Worm (Caenorhabditis elegans) whole organism, L4 larva: Measurements from ENCODE around the gene R02F2.4.

Experiments
- T26A8.4 ChIP-seq: fragments of 200-800 bp; sonication (Bioruptor generic); IDR thresholded peaks from 2 replicates; pipeline ENCODE4 v1.3.6; 2022; ENCODE audit warnings: missing genetic modification characterization, missing compliant biosample characterization
- Y48G9A.11 ChIP-seq: fragments of 200-800 bp; sonication (Bioruptor generic); IDR thresholded peaks from 2 replicates; pipeline ENCODE4 v1.3.6; 2022; ENCODE audit warnings: missing genetic modification reagents, missing genetic modification characterization, missing compliant biosample characterization
- aha-1 ChIP-seq: fragments of 150-350 bp; peaks from one replicate; lab custom pipeline; 2014; ENCODE audit warnings: missing biosample characterization, missing genetic modification characterization
- ceh-32 ChIP-seq: sonication (generic microtip); optimal IDR thresholded peaks from 2 replicates; lab custom pipeline; 2016; ENCODE audit warnings: mild to moderate bottlenecking, missing genetic modification characterization, missing compliant biosample characterization; ENCODE audit not compliant: poor library complexity
- ceh-62 ChIP-seq: sonication (generic microtip); optimal IDR thresholded peaks from 2 replicates; lab custom pipeline; 2017; ENCODE audit warnings: missing biosample characterization, missing genetic modification characterization
- ceh-82 ChIP-seq: sonication (generic microtip); optimal IDR thresholded peaks from 2 replicates; lab custom pipeline; 2017; ENCODE audit warnings: missing biosample characterization, missing genetic modification characterization
- fos-1 ChIP-seq: fragments of 150-350 bp; optimal IDR thresholded peaks from 2 replicates; lab custom pipeline; 2014; ENCODE audit warnings: missing biosample characterization, missing genetic modification characterization
- lin-1 ChIP-seq: fragments of 200-800 bp; sonication (Bioruptor generic); IDR thresholded peaks from 2 replicates; pipeline ENCODE4 v1.3.6; 2022; ENCODE audit warnings: missing genetic modification reagents, missing genetic modification characterization, missing compliant biosample characterization
- lin-15B ChIP-seq: fragments of 150-350 bp; sonication (generic microtip); optimal IDR thresholded peaks from 3 replicates; lab custom pipeline; 2014; ENCODE audit warnings: missing biosample characterization, missing genetic modification characterization
- lir-3 ChIP-seq: sonication (generic microtip); optimal IDR thresholded peaks from 2 replicates; lab custom pipeline; 2016; ENCODE audit warnings: mild to moderate bottlenecking, missing genetic modification characterization, missing compliant biosample characterization
- lsy-2 ChIP-seq, 2 experiments: fragments of 150-350 bp in 1 of 2; sonication (generic microtip) in 1 of 2; optimal IDR thresholded peaks; 2 replicates each; lab custom pipeline; 2014 to 2017; ENCODE audit warnings: missing biosample characterization in 2 of 2, missing genetic modification characterization in 2 of 2
- mdl-1 ChIP-seq, 2 experiments: fragments of 150-350 bp in 1 of 2; sonication (generic microtip) in 1 of 2; optimal IDR thresholded peaks; 2 replicates each; lab custom pipeline; 2014 to 2017; ENCODE audit warnings: missing biosample characterization in 2 of 2, missing genetic modification characterization in 2 of 2
- mep-1 ChIP-seq: fragments of 150-350 bp; sonication (generic microtip); optimal IDR thresholded peaks from 3 replicates; lab custom pipeline; 2014; ENCODE audit warnings: missing biosample characterization, missing genetic modification characterization
- mes-2 ChIP-seq: sonication (generic microtip); optimal IDR thresholded peaks from 2 replicates; lab custom pipeline; 2016; ENCODE audit warnings: missing genotype, mild to moderate bottlenecking, missing genetic modification characterization, missing compliant biosample characterization; ENCODE audit not compliant: poor library complexity, severe bottlenecking
- nhr-111 ChIP-seq: fragments of 200-800 bp; sonication (Bioruptor generic); optimal IDR thresholded peaks from 2 replicates; lab custom pipeline; 2018; ENCODE audit warnings: mild to moderate bottlenecking, missing genetic modification characterization, missing compliant biosample characterization
- nhr-42 ChIP-seq: fragments of 200-800 bp; sonication (Bioruptor generic); IDR thresholded peaks from 2 replicates; pipeline ENCODE4 v1.3.6; 2022; ENCODE audit warnings: missing genetic modification characterization, missing compliant biosample characterization
- snpc-1.2 ChIP-seq: fragments of 200-800 bp; sonication (Bioruptor generic); IDR thresholded peaks from 2 replicates; pipeline ENCODE4 v1.3.6; 2022; ENCODE audit warnings: missing genetic modification reagents, missing genetic modification characterization, missing compliant biosample characterization
- unc-130 ChIP-seq: sonication (generic microtip); optimal IDR thresholded peaks from 2 replicates; lab custom pipeline; 2016; ENCODE audit warnings: missing genetic modification reagents, missing genetic modification characterization, missing compliant biosample characterization
- vab-7 ChIP-seq: fragments of 200-800 bp; sonication (Bioruptor generic); IDR thresholded peaks from 2 replicates; pipeline ENCODE4 v1.3.6; 2022; ENCODE audit warnings: missing genetic modification reagents, missing genetic modification characterization, missing compliant biosample characterization

R02F2.4 gene

DNA sequence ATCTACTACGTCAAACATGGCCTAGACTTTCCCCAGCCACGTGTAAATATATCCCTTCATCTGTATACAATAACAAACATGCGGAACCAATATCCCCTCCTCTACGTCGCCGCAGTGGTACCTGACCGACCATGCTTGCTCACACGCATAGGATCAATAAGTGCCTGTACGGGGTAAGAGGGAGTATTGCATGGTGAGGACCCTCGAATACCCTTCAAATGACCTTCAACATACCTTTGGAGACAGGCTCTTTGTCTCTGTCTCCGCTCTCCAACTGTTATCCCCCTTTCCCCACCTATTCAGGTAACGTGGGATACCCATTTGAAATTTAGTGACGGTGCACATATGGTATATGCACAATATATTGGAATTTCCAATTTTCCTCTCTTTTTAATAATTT lies 41.9 kb downstream of the R02F2.4 start, which contains the start of gene dex-1:
dex-1 (plus strand) TSS at position 132 of the 400 bp plus-strand sequence.
- TF ChIP-seq lsy-2 (tag; optimal IDR thresholded peaks at IDR 0.05; lab: Kevin White, UChicago) (no peak), aha-1 (no peak), mdl-1 (tag; optimal IDR thresholded peaks at IDR 0.05; lab: Kevin White, UChicago) (no peak), nhr-111 (no peak), ceh-32 (tag; lab: Kevin White, UChicago) (no peak), nhr-42 (GFP tag; lab: Robert Waterston, UW) (no peak), fos-1 (tag; lab: Kevin White, UChicago) (no peak), vab-7 (no peak), T26A8.4 (GFP tag; lab: Robert Waterston, UW) (no peak), ceh-82 (no peak), lir-3 (tag; lab: Kevin White, UChicago) (no peak), lin-1 (GFP tag; lab: Robert Waterston, UW) (no peak), unc-130 (GFP tag; lab: Kevin White, UChicago) (no peak), mep-1 (no peak), snpc-1.2 (GFP tag; lab: Robert Waterston, UW) (no peak), Y48G9A.11 (GFP tag; lab: Robert Waterston, UW) (no peak), mes-2 (no peak), lin-15B (tag; lab: Kevin White, UChicago) (no peak), ceh-62 (no peak)
- TF ChIP-seq, all 104 proteins: peak for 0
